Worm (Caenorhabditis elegans) whole organism, L4 larva: Measurements from ENCODE around the gene C16D9.1.

ENCODE experiments used
- R02D3.7 ChIP-seq: fragments of 150-350 bp; sonication (generic microtip); optimal IDR thresholded peaks from 3 replicates; lab custom pipeline; 2014; ENCODE audit warnings: missing biosample characterization, missing genetic modification characterization
- ceh-20 ChIP-seq: fragments of 200-800 bp; sonication (Bioruptor generic); IDR thresholded peaks from 2 replicates; pipeline ENCODE4 v1.3.6; 2022; ENCODE audit warnings: missing genetic modification reagents, missing genetic modification characterization, missing compliant biosample characterization
- ceh-32 ChIP-seq: sonication (generic microtip); optimal IDR thresholded peaks from 2 replicates; lab custom pipeline; 2016; ENCODE audit warnings: mild to moderate bottlenecking, missing genetic modification characterization, missing compliant biosample characterization; ENCODE audit not compliant: poor library complexity
- duxl-1 ChIP-seq: sonication (generic microtip); optimal IDR thresholded peaks from 2 replicates; lab custom pipeline; 2016; ENCODE audit warnings: mild to moderate bottlenecking, missing genetic modification characterization, moderate library complexity, missing compliant biosample characterization; ENCODE audit not compliant: poor library complexity
- lin-39 ChIP-seq: fragments of 150-350 bp; optimal IDR thresholded peaks from 2 replicates; lab custom pipeline; 2014; ENCODE audit warnings: missing biosample characterization, missing genetic modification reagents, missing genetic modification characterization
- lir-3 ChIP-seq: sonication (generic microtip); optimal IDR thresholded peaks from 2 replicates; lab custom pipeline; 2016; ENCODE audit warnings: mild to moderate bottlenecking, missing genetic modification characterization, missing compliant biosample characterization
- lsy-2 ChIP-seq, 2 experiments: fragments of 150-350 bp in 1 of 2; sonication (generic microtip) in 1 of 2; optimal IDR thresholded peaks; 2 replicates each; lab custom pipeline; 2014 to 2017; ENCODE audit warnings: missing biosample characterization in 2 of 2, missing genetic modification characterization in 2 of 2
- mdl-1 ChIP-seq, 2 experiments: fragments of 150-350 bp in 1 of 2; sonication (generic microtip) in 1 of 2; optimal IDR thresholded peaks; 2 replicates each; lab custom pipeline; 2014 to 2017; ENCODE audit warnings: missing biosample characterization in 2 of 2, missing genetic modification characterization in 2 of 2
- nhr-25 ChIP-seq: sonication (generic microtip); optimal IDR thresholded peaks from 2 replicates; lab custom pipeline; 2017; ENCODE audit warnings: missing genetic modification characterization, mild to moderate bottlenecking, missing compliant biosample characterization, antibody characterized with exemption, moderate library complexity, borderline replicate concordance; ENCODE audit not compliant: insufficient read depth
- pqm-1 ChIP-seq: sonication (generic microtip); optimal IDR thresholded peaks from 2 replicates; lab custom pipeline; 2017; ENCODE audit warnings: missing biosample characterization, missing genetic modification characterization
- skn-1 ChIP-seq: fragments of 150-350 bp; optimal IDR thresholded peaks from 2 replicates; lab custom pipeline; 2014; ENCODE audit warnings: missing biosample characterization, missing genetic modification characterization
- zag-1 ChIP-seq: fragments of 150-350 bp; optimal IDR thresholded peaks from 2 replicates; lab custom pipeline; 2014; ENCODE audit warnings: missing biosample characterization, missing genetic modification characterization
- ztf-11 ChIP-seq: fragments of 150-350 bp; optimal IDR thresholded peaks from 2 replicates; lab custom pipeline; 2014; ENCODE audit warnings: missing biosample characterization, missing genetic modification characterization

- TF ChIP-seq lsy-2 (tag; optimal IDR thresholded peaks at IDR 0.05; lab: Kevin White, UChicago) (no peak), ztf-11 (no peak), zag-1 (tag; lab: Kevin White, UChicago) (no peak), pqm-1 (tag; lab: Kevin White, UChicago) (no peak), mdl-1 (tag; optimal IDR thresholded peaks at IDR 0.05; lab: Kevin White, UChicago) (no peak), lin-39 (tag; lab: Kevin White, UChicago) (no peak), lir-3 (tag; lab: Kevin White, UChicago) (no peak), ceh-32 (no peak), ceh-20 (GFP tag; lab: Robert Waterston, UW) (no peak), R02D3.7 (tag; lab: Kevin White, UChicago) (no peak), nhr-25 (tag; lab: Kevin White, UChicago) (no peak), skn-1 (tag; lab: Kevin White, UChicago) (no peak), duxl-1 (tag; lab: Kevin White, UChicago) (no peak)
Measured at ce11 chrV:8254973-8255372, 4.1 kb upstream of the C16D9.1 start.
